Fruit fly (Drosophila melanogaster): Measurements from ENCODE around the gene rdgC.

Gene rdgC

DNA sequence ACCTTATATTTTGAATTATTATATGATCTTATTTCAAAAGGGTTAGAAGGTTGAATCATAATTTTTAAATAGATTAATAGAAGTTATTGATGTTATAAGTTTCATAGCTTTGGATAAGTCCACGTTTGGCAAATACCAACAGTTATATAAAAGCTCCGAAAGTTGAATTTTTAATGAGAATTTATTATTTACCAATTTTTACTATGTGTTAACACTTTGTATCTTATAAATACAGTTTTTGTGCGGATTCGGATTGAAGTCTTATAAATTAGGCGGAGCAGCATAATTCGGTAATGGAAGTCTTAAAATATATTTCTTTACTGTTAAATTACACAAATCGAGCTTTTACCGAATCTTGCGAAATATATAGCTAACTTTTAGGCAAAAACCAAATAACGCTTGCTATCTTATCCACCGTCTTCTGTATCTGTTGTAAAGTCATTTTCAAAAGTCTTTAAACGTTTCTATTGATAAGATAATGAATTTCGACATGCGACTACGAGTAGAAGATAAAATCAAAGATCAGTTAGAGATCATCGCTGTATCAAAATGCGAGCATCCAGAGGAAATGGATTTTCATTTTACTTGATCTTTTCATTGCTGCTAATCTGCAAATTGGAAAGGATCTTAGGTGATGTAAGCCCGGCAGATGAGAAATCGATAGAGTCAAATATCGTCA lies 48.2 kb upstream of the rdgC start, which contains the start of gene CG42833 (continued):
- TF ChIP-seq CG15601 (tag; optimal IDR thresholded peaks at IDR 0.05) = no peak

- no peak for TF ChIP-seq Trl (optimal IDR thresholded peaks at IDR 0.05)
- TF ChIP-seq Trl (GFP tag; optimal IDR thresholded peaks at IDR 0.05) = no peak
- TF ChIP-seq CG15514 (GFP tag; optimal IDR thresholded peaks at IDR 0.05) = no peak
- no peak for TF ChIP-seq CG1024 (GFP tag; IDR thresholded peaks at IDR 0.05)
- TF ChIP-seq tap (tag; optimal IDR thresholded peaks at IDR 0.05) = no peak
- TF ChIP-seq shn (GFP tag; optimal IDR thresholded peaks at IDR 0.05) = no peak
- TF ChIP-seq CG4854 (GFP tag; optimal IDR thresholded peaks at IDR 0.05) = no peak
- TF ChIP-seq CG17385 (GFP tag; optimal IDR thresholded peaks at IDR 0.05) = no peak
- no peak for TF ChIP-seq Hand (GFP tag; optimal IDR thresholded peaks at IDR 0.05)
- no peak for TF ChIP-seq CG14710 (tag; optimal IDR thresholded peaks at IDR 0.05)
These were observed 46.3 kb upstream of the rdgC start, which contains the start of gene obst-F for dm6 chr3L:20201538-20201937. obst-F (minus strand) TSS chr3L:20201638.

DNA sequence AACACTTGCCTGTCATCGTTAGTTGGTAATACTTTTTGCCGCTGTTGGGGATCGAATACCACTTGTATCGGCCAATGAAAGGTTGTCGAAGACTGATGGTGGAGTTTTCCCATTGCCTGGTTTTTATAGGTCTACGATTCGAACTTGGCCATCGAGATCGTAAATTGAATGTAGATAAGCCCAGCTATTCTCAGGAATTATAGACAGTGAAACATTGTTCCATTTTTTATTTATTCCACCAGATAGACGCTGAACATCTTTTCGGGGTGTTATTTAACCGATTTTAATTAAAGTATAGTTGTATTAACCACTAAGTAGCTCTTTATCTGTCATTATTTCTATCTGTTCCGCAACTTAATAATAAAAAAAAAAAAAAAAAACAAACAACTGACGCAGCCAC lies 44.3 kb upstream of the rdgC start, which contains the start of gene CG7298:
TSS of gene CG7298 (minus strand) at position 101 of the 400 bp plus-strand sequence.
- TF ChIP-seq CG7839 (tag; optimal IDR thresholded peaks at IDR 0.05) = no peak
- peak; percentile 63 for TF ChIP-seq exex (tag; optimal IDR thresholded peaks at IDR 0.05)
- peak; percentile 30 for TF ChIP-seq pfk (GFP tag; optimal IDR thresholded peaks at IDR 0.05)

- TF ChIP-seq sens (GFP tag) (no peak), lab (GFP tag; optimal IDR thresholded peaks at IDR 0.05) (peak; percentile 11)
These were observed 41.9 kb upstream of the rdgC start, which contains the start of gene CG7290 for dm6 chr3L:20205946-20206345. CG7290 (minus strand) TSS chr3L:20206046.

DNA sequence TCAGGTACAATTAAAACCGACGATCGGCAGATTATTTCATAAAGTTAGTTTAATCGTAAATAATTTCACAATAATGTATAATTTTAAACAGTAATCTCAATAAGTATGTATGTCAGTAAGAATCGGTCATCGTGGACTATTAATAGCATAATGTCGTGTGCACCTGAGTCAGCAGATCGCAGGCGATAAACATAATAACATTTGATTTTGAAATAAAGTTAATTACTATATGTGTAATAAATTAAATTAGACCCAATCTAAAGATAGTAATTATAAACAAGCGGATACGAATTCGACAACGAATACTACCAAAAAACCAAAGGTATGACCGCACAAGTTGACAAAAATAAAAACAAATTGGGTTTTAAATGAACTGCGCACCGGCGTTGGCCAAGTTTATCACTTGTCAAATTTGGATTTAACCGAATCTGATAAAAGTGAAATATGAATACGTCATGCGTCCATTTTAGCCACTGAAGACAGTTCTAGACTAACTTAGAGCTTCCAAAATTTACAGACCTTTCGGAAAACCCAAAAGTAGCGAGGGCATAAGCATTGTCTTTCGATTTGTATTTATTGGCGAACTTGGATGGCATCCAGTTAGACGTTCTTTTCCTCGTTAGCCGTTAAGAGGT lies 40.8 kb upstream of the rdgC start, which contains the start of gene CG6996:
TSS of gene CG6996 (plus strand) at position 585 of the 635 bp plus-strand sequence.
- TF ChIP-seq croc (GFP tag; conservative IDR thresholded peaks at IDR 0.05) (no peak), grn (GFP tag; optimal IDR thresholded peaks at IDR 0.05) (peak; percentile 20), exex (tag; optimal IDR thresholded peaks at IDR 0.05) (peak; percentile 79), eve (GFP tag; optimal IDR thresholded peaks at IDR 0.05) (no peak), sens (GFP tag) (peak; percentile 11)

dm6 chr3L:20209092-20209491 lies 38.8 kb upstream of the rdgC start:
- TF ChIP-seq grn (GFP tag; optimal IDR thresholded peaks at IDR 0.05) (peak; percentile 96), HmgZ (tag; optimal IDR thresholded peaks at IDR 0.05) (peak; percentile 9), Med (GFP tag) (peak; percentile 2), Sox102F (GFP tag; optimal IDR thresholded peaks at IDR 0.05) (no peak), Pdp1 (GFP tag; optimal IDR thresholded peaks at IDR 0.05) (peak in 1 of 2 experiments; percentile 76), grau (tag; optimal IDR thresholded peaks at IDR 0.05) (no peak), HHEX (GFP tag; optimal IDR thresholded peaks at IDR 0.05) (no peak), pfk (GFP tag; optimal IDR thresholded peaks at IDR 0.05) (no peak), mld (GFP tag; IDR thresholded peaks at IDR 0.05; ENCODE audit: partially characterized antibody) (no peak), CG8944 (GFP tag; optimal IDR thresholded peaks at IDR 0.05) (no peak), Hey (tag; optimal IDR thresholded peaks at IDR 0.05) (peak; percentile 75), CG8281 (tag; optimal IDR thresholded peaks at IDR 0.05) (no peak), sd (tag; optimal IDR thresholded peaks at IDR 0.05) (peak; percentile 84), Ssrp (tag; optimal IDR thresholded peaks at IDR 0.05) (no peak), CG10462 (GFP tag; optimal IDR thresholded peaks at IDR 0.05) (no peak), chm (GFP tag; IDR thresholded peaks at IDR 0.05) (no peak), repo (GFP tag; optimal IDR thresholded peaks at IDR 0.05) (no peak), CG1792 (GFP tag; optimal IDR thresholded peaks at IDR 0.05) (no peak), CG17568 (GFP tag; optimal IDR thresholded peaks at IDR 0.05) (no peak), az2 (GFP tag; optimal IDR thresholded peaks at IDR 0.05) (no peak), vnd (GFP tag; IDR thresholded peaks at IDR 0.05; ENCODE audit: partially characterized antibody) (0 out of 3 replicates have a peak, but pooled peaks have one; percentile 12), jumu (GFP tag; optimal IDR thresholded peaks at IDR 0.05) (no peak), eve (GFP tag; optimal IDR thresholded peaks at IDR 0.05) (no peak)

All from whole organism, embryonic.